Worm (Caenorhabditis elegans): Measurements from ENCODE around the gene dhhc-14.

DNA sequence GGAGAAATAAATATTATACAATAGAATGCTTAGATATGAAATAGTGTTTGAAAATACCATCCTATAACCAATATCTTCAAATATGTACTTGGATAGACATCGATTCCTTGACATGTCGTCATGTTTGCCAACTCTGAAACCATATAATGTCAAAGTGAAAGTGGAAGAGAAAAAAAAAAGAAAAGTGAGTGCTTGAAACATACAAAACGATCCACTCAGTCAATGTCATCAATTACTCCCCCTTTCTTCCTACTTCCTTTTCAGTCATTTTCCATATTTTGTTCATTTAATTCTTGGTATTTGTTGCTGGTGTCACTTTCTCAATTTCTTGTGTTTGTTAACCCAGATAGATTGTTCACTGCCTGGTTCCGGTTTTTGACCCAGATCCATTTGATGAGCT, 28.1 kb downstream of the dhhc-14 start, which contains the start of gene F18E9.4:
- no peak for TF ChIP-seq tra-4 (tag; optimal IDR thresholded peaks at IDR 0.05)
- no peak for TF ChIP-seq tbx-37 (GFP tag; conservative IDR thresholded peaks at IDR 0.05)
- TF ChIP-seq ama-1 (optimal IDR thresholded peaks at IDR 0.05) = no peak
- TF ChIP-seq hnd-1 (tag; optimal IDR thresholded peaks at IDR 0.05) = no peak
- no peak for TF ChIP-seq tbx-11 (GFP tag; IDR thresholded peaks at IDR 0.05)
- TF ChIP-seq scrt-1 (GFP tag; IDR thresholded peaks at IDR 0.05) = no peak
- TF ChIP-seq hmbx-1 (tag; optimal IDR thresholded peaks at IDR 0.05) = no peak
- no peak for TF ChIP-seq aly-1 (tag; optimal IDR thresholded peaks at IDR 0.05)
- no peak for TF ChIP-seq ceh-36 (tag; optimal IDR thresholded peaks at IDR 0.05)

All from whole organism, early embryonic.